Fruit fly (Drosophila melanogaster) whole organism, embryonic: ENCODE measurements around the gene Srp19.

Source experiments
- ATbp ChIP-seq: fragments of 200-800 bp; sonication (Bioruptor generic); optimal IDR thresholded peaks from 2 replicates; lab custom pipeline; 2017; ENCODE audit warnings: missing biosample characterization, mild to moderate bottlenecking, missing genetic modification characterization, missing genetic modification reagents
- Bgb ChIP-seq: fragments of 200-800 bp; sonication (Bioruptor generic); IDR thresholded peaks from 2 replicates; pipeline ENCODE4 v1.3.6; 2022; ENCODE audit warnings: missing biosample characterization, missing genetic modification characterization; ENCODE audit not compliant: partially characterized antibody
- CG10209 ChIP-seq: fragments of 200-800 bp; sonication (Bioruptor generic); optimal IDR thresholded peaks from 3 replicates; lab custom pipeline; 2017; ENCODE audit warnings: missing biosample characterization, mild to moderate bottlenecking, missing genetic modification characterization, missing genetic modification reagents
- CG11456 ChIP-seq: fragments of 200-800 bp; sonication (Bioruptor generic); IDR thresholded peaks from 3 replicates; pipeline ENCODE4 v1.3.6; 2022; ENCODE audit warnings: missing biosample characterization, missing genetic modification characterization
- CG11723 ChIP-seq: fragments of 200-800 bp; sonication (Bioruptor generic); optimal IDR thresholded peaks from 2 replicates; lab custom pipeline; 2017; ENCODE audit warnings: missing biosample characterization, mild to moderate bottlenecking, missing genetic modification characterization
- CG12769 ChIP-seq: fragments of 200-800 bp; sonication (Bioruptor generic); optimal IDR thresholded peaks from 2 replicates; lab custom pipeline; 2019; ENCODE audit warnings: missing biosample characterization, mild to moderate bottlenecking, missing genetic modification characterization, moderate library complexity
- CG13123 ChIP-seq: fragments of 200-800 bp; sonication (Bioruptor generic); optimal IDR thresholded peaks from 2 replicates; lab custom pipeline; 2016; ENCODE audit warnings: missing biosample characterization, missing genetic modification characterization
- CG13296 ChIP-seq: fragments of 200-800 bp; sonication (Bioruptor generic); optimal IDR thresholded peaks from 3 replicates; lab custom pipeline; 2018; ENCODE audit warnings: missing biosample characterization, mild to moderate bottlenecking, missing genetic modification characterization
- CG13424 ChIP-seq: fragments of 200-800 bp; sonication (Bioruptor generic); optimal IDR thresholded peaks from 2 replicates; lab custom pipeline; 2019; ENCODE audit warnings: missing biosample characterization, mild to moderate bottlenecking, missing genetic modification characterization, moderate library complexity
- CG13894 ChIP-seq: fragments of 200-800 bp; sonication (Bioruptor generic); optimal IDR thresholded peaks from 3 replicates; lab custom pipeline; 2018; ENCODE audit warnings: missing biosample characterization, mild to moderate bottlenecking, missing genetic modification characterization, moderate library complexity
- CG15514 ChIP-seq: fragments of 200-800 bp; sonication (Bioruptor generic); optimal IDR thresholded peaks from 3 replicates; lab custom pipeline; 2017; ENCODE audit warnings: missing biosample characterization, missing genetic modification characterization, mild to moderate bottlenecking, moderate library complexity, missing genetic modification reagents
- CG30403 ChIP-seq: fragments of 200-800 bp; sonication (Bioruptor generic); optimal IDR thresholded peaks from 3 replicates; lab custom pipeline; 2016; ENCODE audit warnings: missing biosample characterization, missing genetic modification characterization
- CG32532 ChIP-seq: fragments of 200-800 bp; sonication (Bioruptor generic); IDR thresholded peaks from 2 replicates; pipeline ENCODE4 v1.3.6; 2022; ENCODE audit warnings: missing biosample characterization, missing genetic modification characterization
- CG4730 ChIP-seq: fragments of 200-800 bp; sonication (Bioruptor generic); IDR thresholded peaks from 2 replicates; pipeline ENCODE4 v1.3.6; 2022; ENCODE audit warnings: missing biosample characterization, missing genetic modification characterization
- CG4854 ChIP-seq: fragments of 200-800 bp; sonication (Bioruptor generic); optimal IDR thresholded peaks from 2 replicates; lab custom pipeline; 2016; ENCODE audit warnings: missing biosample characterization, missing genetic modification characterization, inconsistent platforms
- CG6175 ChIP-seq: fragments of 200-800 bp; sonication (Bioruptor generic); IDR thresholded peaks from 3 replicates; pipeline ENCODE4 v1.3.6; 2022; ENCODE audit warnings: missing biosample characterization, missing genetic modification characterization
- CG6254 ChIP-seq: fragments of 200-800 bp; sonication (Bioruptor generic); optimal IDR thresholded peaks from 3 replicates; lab custom pipeline; 2017; ENCODE audit warnings: mild to moderate bottlenecking, missing biosample characterization, missing genetic modification reagents, missing genetic modification characterization
- CG7372 ChIP-seq: fragments of 200-800 bp; sonication (Bioruptor generic); IDR thresholded peaks from 2 replicates; pipeline ENCODE4 v1.3.6; 2022; ENCODE audit warnings: missing biosample characterization, missing genetic modification characterization
- CG8924 ChIP-seq: fragments of 200-800 bp; optimal IDR thresholded peaks from 3 replicates; lab custom pipeline; 2019; ENCODE audit warnings: missing biosample characterization, mild to moderate bottlenecking, missing genetic modification characterization, moderate library complexity
- CG8944 ChIP-seq: fragments of 200-800 bp; sonication (Bioruptor generic); optimal IDR thresholded peaks from 3 replicates; lab custom pipeline; 2016; ENCODE audit warnings: missing biosample characterization, missing genetic modification characterization
- CHES-1-like ChIP-seq: fragments of 200-800 bp; sonication (Bioruptor generic); optimal IDR thresholded peaks from 2 replicates; lab custom pipeline; 2016; ENCODE audit warnings: missing biosample characterization, missing genetic modification characterization
- D19B ChIP-seq: fragments of 200-800 bp; sonication (Bioruptor generic); optimal IDR thresholded peaks from 2 replicates; lab custom pipeline; 2017; ENCODE audit warnings: missing biosample characterization, mild to moderate bottlenecking, missing genetic modification characterization
- Dp ChIP-seq: fragments of 200-800 bp; sonication (Bioruptor generic); optimal IDR thresholded peaks from 2 replicates; lab custom pipeline; 2018; ENCODE audit warnings: missing biosample characterization, mild to moderate bottlenecking, missing genetic modification characterization, moderate library complexity
- H15 ChIP-seq: fragments of 200-800 bp; sonication (Bioruptor generic); IDR thresholded peaks from 3 replicates; pipeline ENCODE4 v1.3.6; 2022; ENCODE audit warnings: missing biosample characterization, missing genetic modification characterization
- HHEX ChIP-seq: fragments of 200-800 bp; sonication (Bioruptor generic); optimal IDR thresholded peaks from 3 replicates; lab custom pipeline; 2017; ENCODE audit warnings: missing biosample characterization, mild to moderate bottlenecking, missing genetic modification characterization, missing genetic modification reagents
- Hsf ChIP-seq: fragments of 200-800 bp; sonication (Bioruptor generic); optimal IDR thresholded peaks from 3 replicates; lab custom pipeline; 2016; ENCODE audit warnings: missing biosample characterization, missing genetic modification characterization
- Max ChIP-seq: fragments of 200-800 bp; sonication (Bioruptor generic); optimal IDR thresholded peaks from 2 replicates; lab custom pipeline; 2016; ENCODE audit warnings: missing biosample characterization, mild to moderate bottlenecking, missing genetic modification characterization
- Meics ChIP-seq: fragments of 200-800 bp; sonication (Bioruptor generic); optimal IDR thresholded peaks from 2 replicates; lab custom pipeline; 2017; ENCODE audit warnings: missing biosample characterization, mild to moderate bottlenecking, missing genetic modification characterization
- Mrtf ChIP-seq: fragments of 200-800 bp; sonication (Bioruptor generic); IDR thresholded peaks from 3 replicates; pipeline ENCODE4 v1.3.6; 2022; ENCODE audit warnings: missing biosample characterization, missing genetic modification characterization
- Nf-YB ChIP-seq: fragments of 200-800 bp; sonication (Bioruptor generic); optimal IDR thresholded peaks from 3 replicates; lab custom pipeline; 2019; ENCODE audit warnings: missing biosample characterization, mild to moderate bottlenecking, missing genetic modification characterization, moderate library complexity
- Ptx1 ChIP-seq: fragments of 200-800 bp; sonication (Bioruptor generic); IDR thresholded peaks from 2 replicates; pipeline ENCODE4 v1.3.6; 2022; ENCODE audit warnings: missing biosample characterization, missing genetic modification characterization
- YL-1 ChIP-seq: fragments of 200-800 bp; sonication (Bioruptor generic); optimal IDR thresholded peaks from 3 replicates; lab custom pipeline; 2017; ENCODE audit warnings: missing biosample characterization, mild to moderate bottlenecking, missing genetic modification characterization
- ac ChIP-seq: fragments of 200-800 bp; sonication (Bioruptor generic); optimal IDR thresholded peaks from 3 replicates; lab custom pipeline; 2017; ENCODE audit warnings: missing biosample characterization, mild to moderate bottlenecking, missing genetic modification characterization
- da ChIP-seq: fragments of 200-800 bp; sonication (Bioruptor generic); optimal IDR thresholded peaks from 2 replicates; lab custom pipeline; 2016; ENCODE audit warnings: missing biosample characterization, missing genetic modification characterization
- fru ChIP-seq: fragments of >200 bp; optimal IDR thresholded peaks from 2 replicates; lab custom pipeline; 2017
- ftz-f1 ChIP-seq: fragments of 200-800 bp; sonication (Bioruptor generic); optimal IDR thresholded peaks from 2 replicates; lab custom pipeline; 2016; ENCODE audit warnings: missing biosample characterization, missing genetic modification characterization
- fu2 ChIP-seq: fragments of 200-800 bp; sonication (Bioruptor generic); optimal IDR thresholded peaks from 2 replicates; lab custom pipeline; 2016; ENCODE audit warnings: missing biosample characterization, missing genetic modification characterization
- grn ChIP-seq: fragments of 200-800 bp; sonication (Bioruptor generic); optimal IDR thresholded peaks from 3 replicates; lab custom pipeline; 2017; ENCODE audit warnings: missing biosample characterization, missing genetic modification characterization
- klu ChIP-seq: fragments of 200-800 bp; sonication (Bioruptor generic); IDR thresholded peaks from 2 replicates; pipeline ENCODE4 v1.3.6; 2022; ENCODE audit warnings: missing biosample characterization, missing genetic modification characterization
- mld ChIP-seq: fragments of 200-800 bp; sonication (Bioruptor generic); IDR thresholded peaks from 3 replicates; pipeline ENCODE4 v1.3.6; 2022; ENCODE audit warnings: missing biosample characterization, missing genetic modification characterization; ENCODE audit not compliant: partially characterized antibody
- nau ChIP-seq: fragments of 200-800 bp; sonication (Bioruptor generic); optimal IDR thresholded peaks from 3 replicates; lab custom pipeline; 2017; ENCODE audit warnings: missing biosample characterization, mild to moderate bottlenecking, missing genetic modification characterization, missing genetic modification reagents
- odd ChIP-seq: fragments of 200-800 bp; sonication (Bioruptor generic); optimal IDR thresholded peaks from 2 replicates; lab custom pipeline; 2017; ENCODE audit warnings: missing biosample characterization, mild to moderate bottlenecking, missing genetic modification characterization
- pan ChIP-seq, 4 experiments: fragments of >200 bp in 3 of 4; fragments of 200-800 bp in 1 of 4; sonication (Bioruptor generic) in 1 of 4; optimal IDR thresholded peaks in 3 of 4; IDR thresholded peaks in 1 of 4; 2 replicates each; pipeline versions ENCODE4 v1.3.6 to Lab custom; 2017 to 2022; ENCODE audit warnings: missing biosample characterization in 2 of 4, missing genetic modification characterization in 2 of 4, mixed read lengths in 1 of 4
- psq ChIP-seq: fragments of 200-800 bp; sonication (Bioruptor generic); optimal IDR thresholded peaks from 2 replicates; lab custom pipeline; 2017; ENCODE audit warnings: missing biosample characterization, missing genetic modification characterization
- ranshi ChIP-seq: fragments of 200-800 bp; sonication (Bioruptor generic); IDR thresholded peaks from 2 replicates; pipeline ENCODE4 v1.3.6; 2022; ENCODE audit warnings: missing biosample characterization, missing genetic modification characterization
- scrt ChIP-seq: fragments of 200-800 bp; sonication (Bioruptor generic); optimal IDR thresholded peaks from 2 replicates; lab custom pipeline; 2018; ENCODE audit warnings: missing biosample characterization, mild to moderate bottlenecking, missing genetic modification characterization, moderate library complexity
- so ChIP-seq: fragments of 200-800 bp; sonication (Bioruptor generic); IDR thresholded peaks from 3 replicates; pipeline ENCODE4 v1.3.6; 2022; ENCODE audit warnings: missing biosample characterization, missing genetic modification characterization
- sob ChIP-seq: fragments of 200-800 bp; sonication (Bioruptor generic); IDR thresholded peaks from 2 replicates; pipeline ENCODE4 v1.3.6; 2022; ENCODE audit warnings: missing biosample characterization, missing genetic modification characterization
- ttk ChIP-seq: fragments of 200-800 bp; sonication (Bioruptor generic); IDR thresholded peaks from 2 replicates; pipeline ENCODE4 v2.1.2; 2022; ENCODE audit warnings: missing biosample characterization, missing genetic modification characterization
- yki ChIP-seq: fragments of >200 bp; optimal IDR thresholded peaks from 3 replicates; lab custom pipeline; 2018

Srp19 gene

dm6 chr3L:7360324-7360852 lies 12.6 kb upstream of the Srp19 start, which contains the start of gene Sec63 (continued):
- TF ChIP-seq mld (GFP tag; lab: Robert Waterston, UW) (peak; percentile 87; the same call in 2 of the 3 replicates), CG8944 (GFP tag; lab: Kevin White, UChicago) (no peak), Max (peak; percentile 58), CG12769 (tag; lab: Kevin White, UChicago) (no peak), ttk (0 out of 2 replicates have a peak, but pooled peaks have one; percentile 29), CG32532 (GFP tag; lab: Robert Waterston, UW) (peak; percentile 61), Meics (GFP tag; lab: Kevin White, UChicago) (peak; percentile 69), CG6175 (no peak), Bgb (GFP tag; lab: Robert Waterston, UW) (peak; percentile 93), psq (GFP tag; lab: Kevin White, UChicago) (no peak), CG13424 (tag; lab: Kevin White, UChicago) (peak; percentile 68), D19B (GFP tag; lab: Kevin White, UChicago) (no peak), CG11456 (GFP tag; lab: Robert Waterston, UW) (peak; percentile 68; the same call in 1 of the 3 replicates), Dp (peak; percentile 43), CG13123 (GFP tag; lab: Kevin White, UChicago) (peak; percentile 46), YL-1 (GFP tag; lab: Kevin White, UChicago) (no peak), CG4730 (GFP tag; lab: Robert Waterston, UW) (no peak), CG6254 (GFP tag; lab: Kevin White, UChicago) (peak; percentile 15), odd (GFP tag; lab: Kevin White, UChicago) (peak; percentile 36), Nf-YB (GFP tag; lab: Kevin White, UChicago) (no peak), CG13894 (tag; lab: Kevin White, UChicago) (no peak), CG30403 (GFP tag; lab: Kevin White, UChicago) (peak; percentile 46), fu2 (no peak), Mrtf (GFP tag; lab: Robert Waterston, UW) (no peak), pan (optimal IDR thresholded peaks at IDR 0.05; lab: Kevin White, UChicago) (no peak), pan (GFP tag; optimal IDR thresholded peaks at IDR 0.05 in 1 of 2, IDR thresholded peaks at IDR 0.05 in 1 of 2) (peak in 1 of 2 experiments; percentile 54), yki (no peak), scrt (GFP tag; lab: Kevin White, UChicago) (no peak), nau (GFP tag; lab: Kevin White, UChicago) (no peak), Ptx1 (GFP tag; lab: Robert Waterston, UW) (peak; percentile 59), CG4854 (GFP tag; lab: Kevin White, UChicago) (no peak), grn (peak; percentile 53), klu (GFP tag; lab: Robert Waterston, UW) (no peak), HHEX (GFP tag; lab: Kevin White, UChicago) (peak; percentile 34), H15 (GFP tag; lab: Robert Waterston, UW) (peak; percentile 63; the same call in 2 of the 3 replicates), CG10209 (GFP tag; lab: Kevin White, UChicago) (peak; percentile 62), so (GFP tag; lab: Robert Waterston, UW) (peak; percentile 60; the same call in 2 of the 3 replicates), ftz-f1 (no peak), CG8924 (tag; lab: Kevin White, UChicago) (peak; percentile 36), CHES-1-like (GFP tag; lab: Kevin White, UChicago) (peak; percentile 45), da (GFP tag; lab: Kevin White, UChicago) (no peak), CG13296 (GFP tag; lab: Kevin White, UChicago) (no peak), fru (lab: Kevin White, UChicago) (no peak), CG11723 (GFP tag; lab: Kevin White, UChicago) (no peak), sob (GFP tag; lab: Robert Waterston, UW) (peak; percentile 19; the same call in 1 of the 2 replicates), CG15514 (GFP tag; lab: Kevin White, UChicago) (peak; percentile 100), ac (GFP tag; lab: Kevin White, UChicago) (no peak), Hsf (GFP tag; lab: Kevin White, UChicago) (peak; percentile 38), CG7372 (peak; percentile 43; the same call in 1 of the 2 replicates), ATbp (GFP tag; lab: Kevin White, UChicago) (no peak), ranshi (GFP tag; lab: Robert Waterston, UW) (0 out of 2 replicates have a peak, but pooled peaks have one; percentile 32)
